Fruit fly (Drosophila melanogaster) whole organism, prepupa: ENCODE data around the gene Dip-C.

Experiments used
- Blimp-1 ChIP-seq: fragments of 200-800 bp; sonication (Bioruptor generic); optimal IDR thresholded peaks from 3 replicates; lab custom pipeline; 2017; ENCODE audit warnings: missing biosample characterization, missing genetic modification characterization, mild to moderate bottlenecking, moderate library complexity, missing genetic modification reagents
- CG10669 ChIP-seq: fragments of 200-800 bp; sonication (Bioruptor generic); optimal IDR thresholded peaks from 3 replicates; lab custom pipeline; 2018; ENCODE audit warnings: missing biosample characterization, mild to moderate bottlenecking, missing genetic modification characterization, moderate library complexity
- CG11294 ChIP-seq: fragments of 200-800 bp; sonication (Bioruptor generic); IDR thresholded peaks from 2 replicates; pipeline ENCODE4 v1.3.6; 2022; ENCODE audit warnings: missing biosample characterization, missing genetic modification characterization
- CG11762 ChIP-seq: fragments of 200-800 bp; sonication (Bioruptor generic); optimal IDR thresholded peaks from 3 replicates; lab custom pipeline; 2016; ENCODE audit warnings: missing biosample characterization, missing genetic modification characterization; ENCODE audit not compliant: insufficient read depth
- CG11902 ChIP-seq: fragments of 200-800 bp; sonication (Bioruptor generic); optimal IDR thresholded peaks from 3 replicates; lab custom pipeline; 2016; ENCODE audit warnings: missing biosample characterization, missing genetic modification characterization
- CG15336 ChIP-seq: fragments of 200-800 bp; sonication (Bioruptor generic); IDR thresholded peaks from 2 replicates; pipeline ENCODE4 v1.3.6; 2022; ENCODE audit warnings: missing biosample characterization, missing genetic modification characterization
- CG1621 ChIP-seq: fragments of 200-800 bp; sonication (Bioruptor generic); optimal IDR thresholded peaks from 3 replicates; lab custom pipeline; 2018; ENCODE audit warnings: missing biosample characterization, mild to moderate bottlenecking, missing genetic modification characterization
- CG16779 ChIP-seq: fragments of 200-800 bp; sonication (Bioruptor generic); optimal IDR thresholded peaks from 3 replicates; lab custom pipeline; 2017; ENCODE audit warnings: missing biosample characterization, mild to moderate bottlenecking, missing genetic modification characterization
- CG3032 ChIP-seq: fragments of 200-800 bp; optimal IDR thresholded peaks from 2 replicates; lab custom pipeline; 2019; ENCODE audit warnings: missing biosample characterization, mild to moderate bottlenecking, missing genetic modification characterization, moderate library complexity
- CG31627 ChIP-seq: fragments of 200-800 bp; sonication (Bioruptor generic); optimal IDR thresholded peaks from 3 replicates; lab custom pipeline; 2016; ENCODE audit warnings: missing biosample characterization, missing genetic modification characterization
- CG32006 ChIP-seq: fragments of 200-800 bp; sonication (Bioruptor generic); optimal IDR thresholded peaks from 3 replicates; lab custom pipeline; 2017; ENCODE audit warnings: missing biosample characterization, mild to moderate bottlenecking, missing genetic modification characterization
- CG34406 ChIP-seq: fragments of 200-800 bp; sonication (Bioruptor generic); optimal IDR thresholded peaks from 3 replicates; lab custom pipeline; 2016; ENCODE audit warnings: missing biosample characterization, missing genetic modification characterization
- CG3919 ChIP-seq: fragments of 200-800 bp; sonication (Bioruptor generic); optimal IDR thresholded peaks from 3 replicates; lab custom pipeline; 2016; ENCODE audit warnings: missing biosample characterization, missing genetic modification characterization
- CG6163 ChIP-seq: fragments of 200-800 bp; sonication (Bioruptor generic); IDR thresholded peaks from 3 replicates; pipeline ENCODE4 v1.3.6; 2022; ENCODE audit warnings: missing biosample characterization, missing genetic modification characterization
- CG6276 ChIP-seq: fragments of 200-800 bp; sonication (Bioruptor generic); optimal IDR thresholded peaks from 2 replicates; lab custom pipeline; 2017; ENCODE audit warnings: missing biosample characterization, mild to moderate bottlenecking, missing genetic modification characterization
- CG6792 ChIP-seq: fragments of 200-800 bp; sonication (Bioruptor generic); optimal IDR thresholded peaks from 3 replicates; lab custom pipeline; 2016; ENCODE audit warnings: missing biosample characterization, missing genetic modification characterization
- CG6808 ChIP-seq: fragments of 200-800 bp; sonication (Bioruptor generic); optimal IDR thresholded peaks from 3 replicates; lab custom pipeline; 2017; ENCODE audit warnings: missing biosample characterization, missing genetic modification characterization, mild to moderate bottlenecking, moderate library complexity, missing genetic modification reagents
- CG7368 ChIP-seq: fragments of 200-800 bp; sonication (Bioruptor generic); optimal IDR thresholded peaks from 3 replicates; lab custom pipeline; 2016; ENCODE audit warnings: missing biosample characterization, missing genetic modification characterization
- CG8119 ChIP-seq: fragments of 200-800 bp; sonication (Bioruptor generic); IDR thresholded peaks from 3 replicates; pipeline ENCODE4 v1.3.6; 2022; ENCODE audit warnings: missing biosample characterization, missing genetic modification characterization
- CG8319 ChIP-seq: fragments of 200-800 bp; sonication (Bioruptor generic); optimal IDR thresholded peaks from 3 replicates; lab custom pipeline; 2016; ENCODE audit warnings: missing biosample characterization, missing genetic modification characterization
- CG8632 ChIP-seq: fragments of 200-800 bp; sonication (Bioruptor generic); optimal IDR thresholded peaks from 3 replicates; lab custom pipeline; 2016; ENCODE audit warnings: missing biosample characterization, missing genetic modification characterization
- CG9139 ChIP-seq: fragments of 200-800 bp; sonication (Bioruptor generic); optimal IDR thresholded peaks from 3 replicates; lab custom pipeline; 2017; ENCODE audit warnings: missing biosample characterization, mild to moderate bottlenecking, missing genetic modification characterization
- Eip75B ChIP-seq: fragments of 200-800 bp; sonication (Bioruptor generic); optimal IDR thresholded peaks from 3 replicates; lab custom pipeline; 2016; ENCODE audit warnings: missing biosample characterization, missing genetic modification characterization
- Eip93F ChIP-seq: fragments of 200-800 bp; sonication (Bioruptor generic); optimal IDR thresholded peaks from 2 replicates; lab custom pipeline; 2016; ENCODE audit warnings: missing biosample characterization, mild to moderate bottlenecking, missing genetic modification characterization
- Ets21C ChIP-seq: fragments of 200-800 bp; sonication (Bioruptor generic); optimal IDR thresholded peaks from 3 replicates; lab custom pipeline; 2016; ENCODE audit warnings: missing biosample characterization, missing genetic modification characterization
- Ets96B ChIP-seq: fragments of 200-800 bp; optimal IDR thresholded peaks from 2 replicates; lab custom pipeline; 2019; ENCODE audit warnings: missing biosample characterization, mild to moderate bottlenecking, missing genetic modification characterization, moderate library complexity
- Hr38 ChIP-seq: sonication (Bioruptor generic); optimal IDR thresholded peaks from 2 replicates; lab custom pipeline; 2016; ENCODE audit warnings: missing biosample characterization, missing genetic modification characterization
- Hr39 ChIP-seq: fragments of 200-800 bp; sonication (Bioruptor generic); optimal IDR thresholded peaks from 2 replicates; lab custom pipeline; 2016; ENCODE audit warnings: missing biosample characterization, missing genetic modification characterization
- Hr4 ChIP-seq: fragments of 200-800 bp; sonication (Bioruptor generic); optimal IDR thresholded peaks from 3 replicates; lab custom pipeline; 2016; ENCODE audit warnings: missing biosample characterization, missing genetic modification characterization
- Lpt ChIP-seq: fragments of 200-800 bp; sonication (Bioruptor generic); optimal IDR thresholded peaks from 3 replicates; lab custom pipeline; 2016; ENCODE audit warnings: missing biosample characterization, missing genetic modification characterization
- Met ChIP-seq: fragments of 200-800 bp; sonication (Bioruptor generic); optimal IDR thresholded peaks from 3 replicates; lab custom pipeline; 2016; ENCODE audit warnings: missing biosample characterization, missing genetic modification characterization
- Smox ChIP-seq: fragments of 200-800 bp; sonication (Bioruptor generic); optimal IDR thresholded peaks from 3 replicates; lab custom pipeline; 2016; ENCODE audit warnings: missing biosample characterization, missing genetic modification characterization
- Sox102F ChIP-seq: fragments of 200-800 bp; sonication (Bioruptor generic); optimal IDR thresholded peaks from 2 replicates; lab custom pipeline; 2016; ENCODE audit warnings: missing biosample characterization, mild to moderate bottlenecking, missing genetic modification characterization
- Sox14 ChIP-seq: fragments of 200-800 bp; sonication (Bioruptor generic); optimal IDR thresholded peaks from 3 replicates; lab custom pipeline; 2016; ENCODE audit warnings: missing biosample characterization, missing genetic modification characterization
- Sox15 ChIP-seq: fragments of 200-800 bp; sonication (Bioruptor generic); optimal IDR thresholded peaks from 3 replicates; lab custom pipeline; 2016; ENCODE audit warnings: missing biosample characterization, missing genetic modification characterization
- achi ChIP-seq: fragments of 200-800 bp; sonication (Bioruptor generic); optimal IDR thresholded peaks from 3 replicates; lab custom pipeline; 2016; ENCODE audit warnings: missing biosample characterization, missing genetic modification characterization
- acj6 ChIP-seq: fragments of 200-800 bp; sonication (Bioruptor generic); optimal IDR thresholded peaks from 3 replicates; lab custom pipeline; 2016; ENCODE audit warnings: missing biosample characterization, missing genetic modification characterization
- dac ChIP-seq: fragments of 200-800 bp; sonication (Bioruptor generic); optimal IDR thresholded peaks from 2 replicates; lab custom pipeline; 2017; ENCODE audit warnings: missing biosample characterization, mild to moderate bottlenecking, missing genetic modification characterization
- eg ChIP-seq: fragments of 200-800 bp; sonication (Bioruptor generic); IDR thresholded peaks from 3 replicates; pipeline ENCODE4 v1.3.6; 2022; ENCODE audit warnings: missing biosample characterization, missing genetic modification characterization
- esn ChIP-seq: fragments of 200-800 bp; sonication (Bioruptor generic); optimal IDR thresholded peaks from 2 replicates; lab custom pipeline; 2016; ENCODE audit warnings: missing biosample characterization, mild to moderate bottlenecking, missing genetic modification characterization, moderate library complexity
- fd85E ChIP-seq: fragments of 200-800 bp; sonication (Bioruptor generic); optimal IDR thresholded peaks from 3 replicates; lab custom pipeline; 2016; ENCODE audit warnings: missing biosample characterization, missing genetic modification characterization
- fkh ChIP-seq: fragments of 200-800 bp; sonication (Bioruptor generic); optimal IDR thresholded peaks from 3 replicates; lab custom pipeline; 2017; ENCODE audit warnings: missing biosample characterization, mild to moderate bottlenecking, missing genetic modification characterization, moderate library complexity
- lz ChIP-seq: fragments of 200-800 bp; sonication (Bioruptor generic); optimal IDR thresholded peaks from 3 replicates; lab custom pipeline; 2016; ENCODE audit warnings: missing biosample characterization, missing genetic modification characterization
- net ChIP-seq: fragments of 200-800 bp; sonication (Bioruptor generic); optimal IDR thresholded peaks from 3 replicates; lab custom pipeline; 2016; ENCODE audit warnings: missing biosample characterization, missing genetic modification characterization
- pdm3 ChIP-seq: fragments of 200-800 bp; sonication (Bioruptor generic); optimal IDR thresholded peaks from 3 replicates; lab custom pipeline; 2016; ENCODE audit warnings: missing biosample characterization, missing genetic modification characterization
- salr ChIP-seq, 2 experiments: fragments of 200-800 bp; sonication (Bioruptor generic); optimal IDR thresholded peaks; 3 replicates each; lab custom pipeline; 2016 to 2018; ENCODE audit warnings: missing biosample characterization in 2 of 2, missing genetic modification characterization in 2 of 2, mild to moderate bottlenecking in 1 of 2
- spab ChIP-seq: fragments of 200-800 bp; sonication (Bioruptor generic); optimal IDR thresholded peaks from 2 replicates; lab custom pipeline; 2017; ENCODE audit warnings: missing biosample characterization, mild to moderate bottlenecking, missing genetic modification characterization, missing genetic modification reagents
- ss ChIP-seq, 2 experiments: fragments of 200-800 bp; sonication (Bioruptor generic); optimal IDR thresholded peaks; 2 replicates in 1 of 2; 3 replicates in 1 of 2; lab custom pipeline; 2017 to 2018; ENCODE audit warnings: mild to moderate bottlenecking in 2 of 2, missing biosample characterization in 2 of 2, missing genetic modification characterization in 2 of 2, moderate library complexity in 1 of 2
- svp ChIP-seq: fragments of 200-800 bp; sonication (Bioruptor generic); peaks from one replicate; lab custom pipeline; 2016; ENCODE audit warnings: missing biosample characterization, missing genetic modification characterization
- topi ChIP-seq: fragments of 200-800 bp; sonication (Bioruptor generic); optimal IDR thresholded peaks from 3 replicates; lab custom pipeline; 2016; ENCODE audit warnings: missing biosample characterization, missing genetic modification characterization
- vri ChIP-seq: fragments of 200-800 bp; sonication (Bioruptor generic); optimal IDR thresholded peaks from 3 replicates; lab custom pipeline; 2016; ENCODE audit warnings: missing biosample characterization, mild to moderate bottlenecking, missing genetic modification characterization

Gene Dip-C

DNA sequence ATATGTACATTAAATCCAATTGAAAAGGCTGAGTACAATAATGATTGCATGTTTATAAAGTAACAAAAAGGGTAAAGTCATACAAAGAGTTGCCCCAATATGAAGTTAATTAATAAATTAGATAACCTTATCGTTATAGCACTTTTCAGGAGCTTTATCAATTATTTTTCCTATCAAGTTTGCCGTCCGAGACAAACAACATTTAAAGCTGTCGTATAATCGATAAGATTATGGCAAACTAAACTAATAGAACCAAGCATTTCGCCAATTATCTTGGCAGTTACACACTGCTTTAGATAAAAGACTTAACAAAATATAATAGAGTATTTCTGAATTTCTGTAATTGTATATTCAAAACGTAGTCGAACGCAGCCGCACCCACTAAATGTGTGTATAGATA lies 8.4 kb downstream of the Dip-C start:
- TF ChIP-seq CG8319 (GFP tag; lab: Kevin White, UChicago) (no peak), CG6276 (no peak), CG11294 (GFP tag; lab: Robert Waterston, UW) (no peak), Eip93F (peak; percentile 26), CG3919 (no peak), CG10669 (GFP tag; lab: Kevin White, UChicago) (no peak), Blimp-1 (GFP tag; lab: Kevin White, UChicago) (no peak), Lpt (GFP tag; lab: Kevin White, UChicago) (no peak), vri (GFP tag; lab: Kevin White, UChicago) (peak; percentile 18)

DNA sequence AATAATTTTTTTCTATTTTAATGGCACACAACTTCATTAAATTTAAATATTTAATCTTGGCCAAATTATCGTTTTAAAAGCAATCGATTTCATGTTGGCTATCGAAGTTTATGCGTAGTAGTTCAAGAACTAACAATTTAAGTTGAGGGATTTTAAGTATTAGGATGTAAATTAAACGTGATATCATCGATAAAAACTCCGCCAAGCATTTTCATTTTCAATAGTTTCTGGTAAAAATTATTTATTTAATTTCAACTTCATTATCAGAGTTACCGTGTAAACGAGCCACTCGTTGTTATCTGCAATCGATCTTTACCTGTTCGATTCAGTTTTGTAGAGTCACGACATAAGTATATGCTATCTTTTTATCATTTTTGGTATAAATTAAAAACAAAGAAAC lies 10.6 kb downstream of the Dip-C start:
- TF ChIP-seq net (GFP tag; lab: Kevin White, UChicago), result peak; percentile 94
- peak; percentile 96 for TF ChIP-seq Sox14
- TF ChIP-seq dac, result peak; percentile 86
- TF ChIP-seq achi (GFP tag; lab: Kevin White, UChicago), result peak; percentile 94
- TF ChIP-seq fkh, result peak; percentile 73
- TF ChIP-seq esn (GFP tag; lab: Kevin White, UChicago), result peak; percentile 98
- peak; percentile 100 for TF ChIP-seq CG6163 (GFP tag; lab: Robert Waterston, UW)
- TF ChIP-seq CG8632 (GFP tag; lab: Kevin White, UChicago), result peak; percentile 97
- peak; percentile 97 for TF ChIP-seq CG34406
- peak; percentile 94 for TF ChIP-seq CG1621 (tag; lab: Kevin White, UChicago)
- peak; percentile 99 for TF ChIP-seq svp (GFP tag; lab: Kevin White, UChicago)
- peak; percentile 98 for TF ChIP-seq CG7368 (GFP tag; lab: Kevin White, UChicago)
- peak; percentile 96 for TF ChIP-seq CG9139 (GFP tag; lab: Kevin White, UChicago)
- TF ChIP-seq ss (GFP tag; optimal IDR thresholded peaks at IDR 0.05; lab: Kevin White, UChicago), result peak; percentile 97 to 98
- peak; percentile 96 for TF ChIP-seq CG6792 (GFP tag; lab: Kevin White, UChicago)
- peak; percentile 97 for TF ChIP-seq lz (GFP tag; lab: Kevin White, UChicago)
- peak; percentile 97 for TF ChIP-seq fd85E (GFP tag; lab: Kevin White, UChicago)
- TF ChIP-seq Hr39 (GFP tag; lab: Kevin White, UChicago), result peak; percentile 94
- TF ChIP-seq acj6 (GFP tag; lab: Kevin White, UChicago), result peak; percentile 93
- peak; percentile 90 for TF ChIP-seq Sox15 (GFP tag; lab: Kevin White, UChicago)
- peak; percentile 93 for TF ChIP-seq pdm3 (GFP tag; lab: Kevin White, UChicago)
- peak; percentile 95 for TF ChIP-seq CG6808
- TF ChIP-seq CG15336 (GFP tag; lab: Robert Waterston, UW), result peak; percentile 95
- peak; percentile 97 for TF ChIP-seq Met (GFP tag; lab: Kevin White, UChicago)
- peak; percentile 96 for TF ChIP-seq CG11902
- peak; percentile 92 for TF ChIP-seq CG32006 (GFP tag; lab: Kevin White, UChicago)
- TF ChIP-seq Ets21C (GFP tag; lab: Kevin White, UChicago), result peak; percentile 92
- TF ChIP-seq spab (GFP tag; lab: Kevin White, UChicago), result peak; percentile 98
- TF ChIP-seq eg (GFP tag; lab: Robert Waterston, UW), result peak; percentile 98
- TF ChIP-seq CG11762 (GFP tag; lab: Kevin White, UChicago), result peak; percentile 99
- TF ChIP-seq Eip75B, result peak; percentile 95
- TF ChIP-seq Hr4 (GFP tag; lab: Kevin White, UChicago), result peak; percentile 93
- peak; percentile 92 for TF ChIP-seq CG16779 (tag; lab: Kevin White, UChicago)
- TF ChIP-seq Ets96B, result peak; percentile 98
- peak; percentile 94 for TF ChIP-seq CG8119 (GFP tag; lab: Robert Waterston, UW)
- peak; percentile 95 for TF ChIP-seq vri (GFP tag; lab: Kevin White, UChicago)
- peak; percentile 98 for TF ChIP-seq CG3032
- peak; percentile 98 for TF ChIP-seq Sox102F (GFP tag; lab: Kevin White, UChicago)
- peak; percentile 100 for TF ChIP-seq topi (GFP tag; lab: Kevin White, UChicago)
- TF ChIP-seq salr (GFP tag; optimal IDR thresholded peaks at IDR 0.05; lab: Kevin White, UChicago), result peak in 1 of 2 experiments; percentile 94
- TF ChIP-seq Lpt (GFP tag; lab: Kevin White, UChicago), result peak; percentile 81
- peak; percentile 96 for TF ChIP-seq Smox (GFP tag; lab: Kevin White, UChicago)
- TF ChIP-seq Hr38 (GFP tag; lab: Kevin White, UChicago), result no peak
- peak; percentile 96 for TF ChIP-seq CG31627 (GFP tag; lab: Kevin White, UChicago)
